Worm (Caenorhabditis elegans) whole organism, L4/young adult: Measurements from ENCODE around the gene F47D12.7.

Experiments used
- dao-5 ChIP-seq: sonication (generic microtip); optimal IDR thresholded peaks from 2 replicates; lab custom pipeline; 2016; ENCODE audit warnings: missing genotype, missing genetic modification characterization, moderate library complexity, missing compliant biosample characterization
- him-1 ChIP-seq: sonication (generic microtip); optimal IDR thresholded peaks from 2 replicates; lab custom pipeline; 2016; ENCODE audit warnings: missing genotype, missing genetic modification reagents, missing genetic modification characterization, missing compliant biosample characterization

- no peak for TF ChIP-seq dao-5 (tag; lab: Kevin White, UChicago)
- no peak for TF ChIP-seq him-1 (tag; lab: Kevin White, UChicago)
These were observed 13.2 kb upstream of the F47D12.7 start, which contains the start of gene gar-2 for ce11 chrIII:6309066-6309465.
